Fruit fly (Drosophila melanogaster) whole organism, embryonic: ENCODE data around the gene CG10486.

Source experiments
- CG10565 ChIP-seq: fragments of 200-800 bp; sonication (Bioruptor generic); optimal IDR thresholded peaks from 3 replicates; lab custom pipeline; 2016; ENCODE audit warnings: missing biosample characterization, mild to moderate bottlenecking, missing genetic modification characterization
- CG12155 ChIP-seq: fragments of 200-800 bp; sonication (Bioruptor generic); optimal IDR thresholded peaks from 3 replicates; lab custom pipeline; 2016; ENCODE audit warnings: missing biosample characterization, missing genetic modification characterization
- CG13894 ChIP-seq: fragments of 200-800 bp; sonication (Bioruptor generic); optimal IDR thresholded peaks from 3 replicates; lab custom pipeline; 2018; ENCODE audit warnings: missing biosample characterization, mild to moderate bottlenecking, missing genetic modification characterization, moderate library complexity
- CG14050 ChIP-seq: fragments of 200-800 bp; sonication (Bioruptor generic); IDR thresholded peaks from 3 replicates; pipeline ENCODE4 v1.3.6; 2022; ENCODE audit warnings: missing biosample characterization, missing genetic modification characterization
- CG15073 ChIP-seq: fragments of 200-800 bp; sonication (Bioruptor generic); optimal IDR thresholded peaks from 2 replicates; lab custom pipeline; 2016; ENCODE audit warnings: missing biosample characterization, missing genetic modification characterization
- CG15479 ChIP-seq: fragments of 200-800 bp; sonication (Bioruptor generic); optimal IDR thresholded peaks from 3 replicates; lab custom pipeline; 2019; ENCODE audit warnings: missing biosample characterization, mild to moderate bottlenecking, missing genetic modification characterization, moderate library complexity
- CG17802 ChIP-seq: fragments of 200-800 bp; sonication (Bioruptor generic); optimal IDR thresholded peaks from 2 replicates; lab custom pipeline; 2018; ENCODE audit warnings: missing biosample characterization, mild to moderate bottlenecking, missing genetic modification characterization, moderate library complexity
- CG4282 ChIP-seq: fragments of 200-800 bp; sonication (Bioruptor generic); optimal IDR thresholded peaks from 2 replicates; lab custom pipeline; 2016; ENCODE audit warnings: missing biosample characterization, missing genetic modification characterization
- CG4360 ChIP-seq: fragments of 200-800 bp; sonication (Bioruptor generic); IDR thresholded peaks from 2 replicates; pipeline ENCODE4 v1.3.6; 2022; ENCODE audit warnings: missing biosample characterization, missing genetic modification characterization
- CG4404 ChIP-seq: fragments of 200-800 bp; sonication (Bioruptor generic); IDR thresholded peaks from 2 replicates; pipeline ENCODE4 v1.3.6; 2022; ENCODE audit warnings: missing biosample characterization, missing genetic modification characterization
- CG5245 ChIP-seq: fragments of 200-800 bp; sonication (Bioruptor generic); optimal IDR thresholded peaks from 3 replicates; lab custom pipeline; 2016; ENCODE audit warnings: missing biosample characterization, missing genetic modification characterization
- CG6254 ChIP-seq: fragments of 200-800 bp; sonication (Bioruptor generic); optimal IDR thresholded peaks from 3 replicates; lab custom pipeline; 2017; ENCODE audit warnings: mild to moderate bottlenecking, missing biosample characterization, missing genetic modification reagents, missing genetic modification characterization
- CG7839 ChIP-seq: fragments of 200-800 bp; sonication (Bioruptor generic); optimal IDR thresholded peaks from 3 replicates; lab custom pipeline; 2018; ENCODE audit warnings: missing biosample characterization, mild to moderate bottlenecking, missing genetic modification characterization, moderate library complexity
- CG7928 ChIP-seq: fragments of 200-800 bp; sonication (Bioruptor generic); optimal IDR thresholded peaks from 2 replicates; lab custom pipeline; 2017; ENCODE audit warnings: missing biosample characterization, mild to moderate bottlenecking, missing genetic modification characterization
- CG9215 ChIP-seq: fragments of 200-800 bp; sonication (Bioruptor generic); IDR thresholded peaks from 2 replicates; pipeline ENCODE4 v1.3.6; 2022; ENCODE audit warnings: missing biosample characterization, missing genetic modification characterization
- CG9817 ChIP-seq: fragments of 200-800 bp; sonication (Bioruptor generic); optimal IDR thresholded peaks from 2 replicates; lab custom pipeline; 2018; ENCODE audit warnings: missing biosample characterization, mild to moderate bottlenecking, missing genetic modification characterization, moderate library complexity
- Deaf1 ChIP-seq: fragments of 200-800 bp; optimal IDR thresholded peaks from 3 replicates; lab custom pipeline; 2019; ENCODE audit warnings: missing biosample characterization, mild to moderate bottlenecking, missing genetic modification characterization, moderate library complexity
- E2f2 ChIP-seq: fragments of 200-800 bp; sonication (Bioruptor generic); IDR thresholded peaks from 2 replicates; pipeline ENCODE4 v1.3.6; 2022; ENCODE audit warnings: missing biosample characterization, missing genetic modification characterization
- Elba2 ChIP-seq: fragments of 200-800 bp; sonication (Bioruptor generic); optimal IDR thresholded peaks from 3 replicates; lab custom pipeline; 2016; ENCODE audit warnings: missing biosample characterization, missing genetic modification characterization
- H2.0 ChIP-seq: fragments of 200-800 bp; sonication (Bioruptor generic); IDR thresholded peaks from 2 replicates; pipeline ENCODE4 v1.3.6; 2022; ENCODE audit warnings: missing biosample characterization, missing genetic modification characterization
- Hr51 ChIP-seq, 2 experiments: fragments of 200-800 bp; sonication (Bioruptor generic); optimal IDR thresholded peaks; 2 replicates in 1 of 2; 3 replicates in 1 of 2; lab custom pipeline; 2016 to 2018; ENCODE audit warnings: missing biosample characterization in 2 of 2, missing genetic modification characterization in 2 of 2, mild to moderate bottlenecking in 1 of 2, moderate library complexity in 1 of 2
- Mrtf ChIP-seq: fragments of 200-800 bp; sonication (Bioruptor generic); IDR thresholded peaks from 3 replicates; pipeline ENCODE4 v1.3.6; 2022; ENCODE audit warnings: missing biosample characterization, missing genetic modification characterization
- NFAT ChIP-seq: fragments of 200-800 bp; sonication (Bioruptor generic); IDR thresholded peaks from 2 replicates; pipeline ENCODE4 v1.3.6; 2022; ENCODE audit warnings: missing biosample characterization, missing genetic modification characterization
- Nf-YB ChIP-seq: fragments of 200-800 bp; sonication (Bioruptor generic); optimal IDR thresholded peaks from 3 replicates; lab custom pipeline; 2019; ENCODE audit warnings: missing biosample characterization, mild to moderate bottlenecking, missing genetic modification characterization, moderate library complexity
- PHDP ChIP-seq: fragments of 200-800 bp; sonication (Bioruptor generic); optimal IDR thresholded peaks from 3 replicates; lab custom pipeline; 2018; ENCODE audit warnings: missing biosample characterization, mild to moderate bottlenecking, missing genetic modification characterization, moderate library complexity
- Sin3A ChIP-seq: fragments of >200 bp; optimal IDR thresholded peaks from 2 replicates; lab custom pipeline; 2018
- Sry-δ ChIP-seq: fragments of 200-800 bp; sonication (Bioruptor generic); optimal IDR thresholded peaks from 2 replicates; lab custom pipeline; 2016; ENCODE audit warnings: missing biosample characterization, missing genetic modification characterization
- Xbp1 ChIP-seq: fragments of 200-800 bp; sonication (Bioruptor generic); optimal IDR thresholded peaks from 3 replicates; lab custom pipeline; 2016; ENCODE audit warnings: missing biosample characterization, mild to moderate bottlenecking, missing genetic modification characterization
- ap ChIP-seq: fragments of 200-800 bp; sonication (Bioruptor generic); IDR thresholded peaks from 2 replicates; pipeline ENCODE4 v1.3.6; 2022; ENCODE audit warnings: missing biosample characterization, missing genetic modification characterization
- ato ChIP-seq: fragments of 200-800 bp; sonication (Bioruptor generic); IDR thresholded peaks from 2 replicates; pipeline ENCODE4 v1.3.6; 2022; ENCODE audit warnings: missing biosample characterization, missing genetic modification characterization; ENCODE audit not compliant: partially characterized antibody
- bab2 ChIP-seq: fragments of 200-800 bp; sonication (Bioruptor generic); optimal IDR thresholded peaks from 2 replicates; lab custom pipeline; 2016; ENCODE audit warnings: missing biosample characterization, missing genetic modification characterization
- chif ChIP-seq, 2 experiments: fragments of 200-800 bp; sonication (Bioruptor generic); optimal IDR thresholded peaks; 3 replicates each; lab custom pipeline; 2016; ENCODE audit warnings: missing biosample characterization in 2 of 2, missing genetic modification characterization in 2 of 2
- croc ChIP-seq: fragments of 200-800 bp; sonication (Bioruptor generic); conservative IDR thresholded peaks from 3 replicates; pipeline ENCODE4 v1.3.6; 2022; ENCODE audit warnings: missing biosample characterization, missing genetic modification characterization
- dmrt11E ChIP-seq: fragments of 200-800 bp; sonication (Bioruptor generic); optimal IDR thresholded peaks from 3 replicates; lab custom pipeline; 2018; ENCODE audit warnings: missing biosample characterization, mild to moderate bottlenecking, missing genetic modification characterization, moderate library complexity
- esg ChIP-seq: fragments of 200-800 bp; sonication (Bioruptor generic); conservative IDR thresholded peaks from 2 replicates; pipeline ENCODE4 v1.3.6; 2022; ENCODE audit warnings: missing biosample characterization, missing genetic modification characterization
- eyg ChIP-seq: fragments of 200-800 bp; sonication (Bioruptor generic); optimal IDR thresholded peaks from 3 replicates; lab custom pipeline; 2016; ENCODE audit warnings: missing biosample characterization, missing genetic modification characterization
- fd64A ChIP-seq: fragments of 200-800 bp; sonication (Bioruptor generic); optimal IDR thresholded peaks from 3 replicates; lab custom pipeline; 2018; ENCODE audit warnings: missing biosample characterization, mild to moderate bottlenecking, missing genetic modification characterization
- gem ChIP-seq: fragments of 200-800 bp; sonication (Bioruptor generic); optimal IDR thresholded peaks from 2 replicates; lab custom pipeline; 2019; ENCODE audit warnings: missing biosample characterization, mild to moderate bottlenecking, missing genetic modification characterization, moderate library complexity
- grau ChIP-seq: fragments of 200-800 bp; optimal IDR thresholded peaks from 3 replicates; lab custom pipeline; 2019; ENCODE audit warnings: missing biosample characterization, mild to moderate bottlenecking, missing genetic modification characterization, moderate library complexity
- her ChIP-seq: fragments of 200-800 bp; sonication (Bioruptor generic); optimal IDR thresholded peaks from 2 replicates; lab custom pipeline; 2016; ENCODE audit warnings: missing biosample characterization, missing genetic modification characterization
- jing ChIP-seq: fragments of 200-800 bp; sonication (Bioruptor generic); optimal IDR thresholded peaks from 2 replicates; lab custom pipeline; 2018; ENCODE audit warnings: missing biosample characterization, mild to moderate bottlenecking, missing genetic modification characterization
- mirr ChIP-seq: fragments of 200-800 bp; sonication (Bioruptor generic); optimal IDR thresholded peaks from 3 replicates; lab custom pipeline; 2018; ENCODE audit warnings: missing biosample characterization, mild to moderate bottlenecking, missing genetic modification characterization
- p53 ChIP-seq: fragments of 200-800 bp; sonication (Bioruptor generic); optimal IDR thresholded peaks from 2 replicates; lab custom pipeline; 2016; ENCODE audit warnings: missing biosample characterization, missing genetic modification characterization
- phol ChIP-seq: fragments of 200-800 bp; sonication (Bioruptor generic); optimal IDR thresholded peaks from 3 replicates; lab custom pipeline; 2018; ENCODE audit warnings: missing biosample characterization, mild to moderate bottlenecking, missing genetic modification characterization, moderate library complexity
- so ChIP-seq: fragments of 200-800 bp; sonication (Bioruptor generic); IDR thresholded peaks from 3 replicates; pipeline ENCODE4 v1.3.6; 2022; ENCODE audit warnings: missing biosample characterization, missing genetic modification characterization
- stc ChIP-seq: fragments of 200-800 bp; sonication (Bioruptor generic); IDR thresholded peaks from 2 replicates; pipeline ENCODE4 v1.3.6; 2022; ENCODE audit warnings: missing biosample characterization, missing genetic modification characterization
- trem ChIP-seq: fragments of 200-800 bp; optimal IDR thresholded peaks from 3 replicates; lab custom pipeline; 2019; ENCODE audit warnings: missing biosample characterization, mild to moderate bottlenecking, missing genetic modification characterization, moderate library complexity
- tup ChIP-seq: fragments of 200-800 bp; sonication (Bioruptor generic); optimal IDR thresholded peaks from 2 replicates; lab custom pipeline; 2016; ENCODE audit warnings: missing biosample characterization, mild to moderate bottlenecking, missing genetic modification characterization, moderate library complexity
- twi ChIP-seq: fragments of 200-800 bp; optimal IDR thresholded peaks from 2 replicates; lab custom pipeline; 2019; ENCODE audit warnings: missing biosample characterization, mild to moderate bottlenecking, missing genetic modification characterization, moderate library complexity
- zen ChIP-seq: fragments of 200-800 bp; sonication (Bioruptor generic); optimal IDR thresholded peaks from 3 replicates; lab custom pipeline; 2018; ENCODE audit warnings: missing biosample characterization, mild to moderate bottlenecking, missing genetic modification characterization, moderate library complexity

CG10486 gene

dm6 chr3L:5869614-5870204 lies 36.8 kb downstream of the CG10486 start:
- TF ChIP-seq CG4404 (GFP tag; lab: Robert Waterston, UW) (peak; percentile 38), PHDP (tag; lab: Kevin White, UChicago) (no peak), CG17802 (tag; lab: Kevin White, UChicago) (peak; percentile 43), CG7839 (tag; lab: Kevin White, UChicago) (peak; percentile 74), CG7928 (peak; percentile 15), Elba2 (GFP tag; lab: Kevin White, UChicago) (peak; percentile 11), bab2 (peak; percentile 61), so (GFP tag; lab: Robert Waterston, UW) (peak; percentile 51; the same call in 1 of the 3 replicates), CG14050 (GFP tag; lab: Robert Waterston, UW) (peak; percentile 51), CG12155 (GFP tag; lab: Kevin White, UChicago) (peak; percentile 43), croc (GFP tag; lab: Robert Waterston, UW) (peak; percentile 68), dmrt11E (tag; lab: Kevin White, UChicago) (peak; percentile 54), CG9215 (GFP tag; lab: Robert Waterston, UW) (peak; percentile 55; the same call in 1 of the 2 replicates), p53 (peak; percentile 65), mirr (GFP tag; lab: Kevin White, UChicago) (peak; percentile 61), CG5245 (GFP tag; lab: Kevin White, UChicago) (peak; percentile 89), chif (GFP tag; optimal IDR thresholded peaks at IDR 0.05; lab: Kevin White, UChicago) (peak; percentile 18 to 69), CG4360 (GFP tag; lab: Robert Waterston, UW) (peak; percentile 94), CG6254 (GFP tag; lab: Kevin White, UChicago) (no peak), CG15479 (GFP tag; lab: Kevin White, UChicago) (no peak), fd64A (GFP tag; lab: Kevin White, UChicago) (no peak), CG9817 (peak; percentile 61), CG13894 (tag; lab: Kevin White, UChicago) (peak; percentile 90), grau (tag; lab: Kevin White, UChicago) (peak; percentile 63), Sry-δ (GFP tag; lab: Kevin White, UChicago) (peak; percentile 55), Xbp1 (peak; percentile 81), esg (peak; percentile 22; the same call in 1 of the 2 replicates), NFAT (GFP tag; lab: Robert Waterston, UW) (peak; percentile 91), her (no peak), ap (GFP tag; lab: Robert Waterston, UW) (peak; percentile 52), H2.0 (GFP tag; lab: Robert Waterston, UW) (peak; percentile 69), stc (GFP tag; lab: Robert Waterston, UW) (peak; percentile 56; the same call in 1 of the 2 replicates), phol (tag; lab: Kevin White, UChicago) (peak; percentile 68), CG15073 (GFP tag; lab: Kevin White, UChicago) (no peak), Mrtf (GFP tag; lab: Robert Waterston, UW) (peak; percentile 85), twi (tag; lab: Kevin White, UChicago) (peak; percentile 19), Sin3A (lab: Kevin White, UChicago) (no peak), ato (0 out of 2 replicates have a peak, but pooled peaks have one; percentile 43), zen (tag; lab: Kevin White, UChicago) (peak; percentile 86), CG4282 (GFP tag; lab: Kevin White, UChicago) (no peak), trem (tag; lab: Kevin White, UChicago) (peak; percentile 66), jing (GFP tag; lab: Kevin White, UChicago) (peak; percentile 7), E2f2 (GFP tag; lab: Robert Waterston, UW) (peak; percentile 48), Deaf1 (peak; percentile 51), tup (no peak), eyg (GFP tag; lab: Kevin White, UChicago) (no peak), gem (tag; lab: Kevin White, UChicago) (peak; percentile 60), Nf-YB (GFP tag; lab: Kevin White, UChicago) (no peak), Hr51 (GFP tag; optimal IDR thresholded peaks at IDR 0.05; lab: Kevin White, UChicago) (peak in 1 of 2 experiments; percentile 31), CG10565 (GFP tag; lab: Kevin White, UChicago) (no peak)
